Worm (Caenorhabditis elegans) whole organism, mixed stage, embryonic: Measurements from ENCODE around the gene plx-2.

ENCODE experiments used
- ceh-39 ChIP-seq: fragments of 150-350 bp; optimal IDR thresholded peaks from 2 replicates; lab custom pipeline; 2014; ENCODE audit warnings: missing biosample characterization, missing genetic modification characterization
- ceh-43 ChIP-seq: fragments of 200-800 bp; sonication (Bioruptor generic); optimal IDR thresholded peaks from 2 replicates; lab custom pipeline; 2018; ENCODE audit warnings: mild to moderate bottlenecking, missing genetic modification characterization, moderate library complexity, missing compliant biosample characterization
- elt-3 ChIP-seq: fragments of 150-350 bp; optimal IDR thresholded peaks from 2 replicates; lab custom pipeline; 2014; ENCODE audit warnings: missing biosample characterization, missing genetic modification characterization
- lsy-2 ChIP-seq: fragments of 150-350 bp; optimal IDR thresholded peaks from 2 replicates; lab custom pipeline; 2014; ENCODE audit warnings: missing biosample characterization, missing genetic modification characterization
- nhr-2 ChIP-seq: fragments of 150-350 bp; optimal IDR thresholded peaks from 2 replicates; lab custom pipeline; 2014; ENCODE audit warnings: missing biosample characterization, missing genetic modification characterization
- nhr-28 ChIP-seq: fragments of 150-350 bp; optimal IDR thresholded peaks from 2 replicates; lab custom pipeline; 2014; ENCODE audit warnings: missing biosample characterization, missing genetic modification characterization
- sem-2 ChIP-seq: fragments of 200-800 bp; sonication (Bioruptor generic); optimal IDR thresholded peaks from 2 replicates; lab custom pipeline; 2018; ENCODE audit warnings: mild to moderate bottlenecking, missing genetic modification characterization, missing compliant biosample characterization

ce11 chrII:14404741-14405488 lies 19.8 kb downstream of the plx-2 start:
- TF ChIP-seq elt-3 (peak; percentile 85), nhr-2 (peak; percentile 36), sem-2 (GFP tag; lab: Kevin White, UChicago) (no peak), lsy-2 (tag; lab: Kevin White, UChicago) (peak; percentile 73), ceh-39 (peak; percentile 93), nhr-28 (no peak), ceh-43 (peak; percentile 53)
